Fruit fly (Drosophila melanogaster): Measurements from ENCODE around the gene CG6574.

DNA sequence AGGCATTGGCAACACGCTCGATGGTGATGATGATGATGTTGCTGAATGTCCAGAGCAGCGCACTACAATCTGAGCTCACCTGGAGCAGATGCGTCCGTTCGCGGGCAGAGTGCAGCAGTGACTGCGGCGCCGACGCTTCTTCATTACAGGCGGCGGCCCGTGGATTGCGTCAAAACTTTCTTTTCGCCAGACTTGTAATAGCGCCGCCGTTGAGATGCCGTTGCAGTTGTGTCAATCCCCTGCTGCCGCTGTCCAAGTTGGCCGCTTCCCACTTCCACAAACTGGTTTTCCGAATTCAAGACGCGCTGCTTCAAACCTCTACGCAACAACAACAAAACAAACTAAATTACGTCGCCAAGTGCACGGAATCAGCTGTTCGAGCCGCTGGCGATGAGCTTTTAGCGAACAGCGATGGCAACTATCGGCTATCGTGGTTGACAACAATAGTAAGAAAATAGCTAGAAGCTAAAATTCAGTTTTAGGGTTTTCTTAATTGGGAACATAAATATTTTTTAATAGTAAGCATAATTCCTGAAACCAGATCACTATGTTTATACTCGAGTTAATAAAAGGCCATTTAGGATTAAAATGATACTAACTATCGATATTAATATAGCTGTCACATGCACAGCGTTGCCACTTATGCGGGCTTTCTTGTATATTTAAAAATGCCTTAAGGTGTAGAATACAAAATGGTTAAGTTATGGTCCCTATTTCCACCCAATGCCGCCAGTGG lies 19.2 kb upstream of the CG6574 start, which contains the start of gene Tpc1:
- TF ChIP-seq usp (GFP tag; optimal IDR thresholded peaks at IDR 0.05) = no peak
- no peak for TF ChIP-seq CG8478 (optimal IDR thresholded peaks at IDR 0.05)
- no peak for TF ChIP-seq psq (optimal IDR thresholded peaks at IDR 0.05)
